Fruit fly (Drosophila melanogaster) whole organism, embryonic: ENCODE results near the gene CG4115.

Experiments
- Atf-2 ChIP-seq: fragments of 200-800 bp; sonication (Bioruptor generic); optimal IDR thresholded peaks from 2 replicates; lab custom pipeline; 2016; ENCODE audit warnings: missing biosample characterization, missing genetic modification characterization
- Bdp1 ChIP-seq: fragments of 200-800 bp; sonication (Bioruptor generic); optimal IDR thresholded peaks from 3 replicates; lab custom pipeline; 2016; ENCODE audit warnings: missing biosample characterization, missing genetic modification characterization
- Bteb2 ChIP-seq: fragments of 200-800 bp; sonication (Bioruptor generic); optimal IDR thresholded peaks from 2 replicates; lab custom pipeline; 2016; ENCODE audit warnings: missing biosample characterization, missing genetic modification characterization
- CG10321 ChIP-seq: fragments of 200-800 bp; sonication (Bioruptor generic); IDR thresholded peaks from 2 replicates; pipeline ENCODE4 v1.3.6; 2022; ENCODE audit warnings: missing biosample characterization, missing genetic modification characterization
- CG11085 ChIP-seq: fragments of 200-800 bp; sonication (Bioruptor generic); IDR thresholded peaks from 2 replicates; pipeline ENCODE4 v1.3.6; 2022; ENCODE audit warnings: missing biosample characterization, missing genetic modification characterization
- CG11504 ChIP-seq: fragments of 200-800 bp; sonication (Bioruptor generic); optimal IDR thresholded peaks from 3 replicates; lab custom pipeline; 2019; ENCODE audit warnings: missing biosample characterization, mild to moderate bottlenecking, missing genetic modification characterization, moderate library complexity
- CG12219 ChIP-seq: fragments of 200-800 bp; sonication (Bioruptor generic); optimal IDR thresholded peaks from 3 replicates; lab custom pipeline; 2018; ENCODE audit warnings: missing biosample characterization, mild to moderate bottlenecking, missing genetic modification characterization
- CG15011 ChIP-seq: fragments of 200-800 bp; sonication (Bioruptor generic); optimal IDR thresholded peaks from 3 replicates; lab custom pipeline; 2018; ENCODE audit warnings: missing biosample characterization, mild to moderate bottlenecking, missing genetic modification characterization
- CG15696 ChIP-seq: fragments of 200-800 bp; sonication (Bioruptor generic); optimal IDR thresholded peaks from 2 replicates; lab custom pipeline; 2019; ENCODE audit warnings: missing biosample characterization, mild to moderate bottlenecking, missing genetic modification characterization, moderate library complexity
- CG17328 ChIP-seq: fragments of 200-800 bp; sonication (Bioruptor generic); IDR thresholded peaks from 2 replicates; pipeline ENCODE4 v1.3.6; 2022; ENCODE audit warnings: missing biosample characterization, missing genetic modification characterization
- CG17612 ChIP-seq: fragments of 200-800 bp; sonication (Bioruptor generic); IDR thresholded peaks from 2 replicates; pipeline ENCODE4 v1.3.6; 2022; ENCODE audit warnings: missing biosample characterization, missing genetic modification characterization
- CG18599 ChIP-seq: fragments of 200-800 bp; sonication (Bioruptor generic); optimal IDR thresholded peaks from 3 replicates; lab custom pipeline; 2017; ENCODE audit warnings: missing biosample characterization, missing genetic modification characterization, mild to moderate bottlenecking, moderate library complexity, missing genetic modification reagents
- CG2129 ChIP-seq: fragments of 200-800 bp; sonication (Bioruptor generic); IDR thresholded peaks from 2 replicates; pipeline ENCODE4 v1.3.6; 2022; ENCODE audit warnings: missing biosample characterization, missing genetic modification characterization; ENCODE audit not compliant: partially characterized antibody
- CG33213 ChIP-seq: fragments of 200-800 bp; sonication (Bioruptor generic); optimal IDR thresholded peaks from 3 replicates; lab custom pipeline; 2016; ENCODE audit warnings: missing biosample characterization, missing genetic modification characterization
- CG43689 ChIP-seq: fragments of 200-800 bp; sonication (Bioruptor generic); IDR thresholded peaks from 2 replicates; pipeline ENCODE4 v1.3.6; 2022; ENCODE audit warnings: missing biosample characterization, missing genetic modification characterization
- CG6175 ChIP-seq: fragments of 200-800 bp; sonication (Bioruptor generic); IDR thresholded peaks from 3 replicates; pipeline ENCODE4 v1.3.6; 2022; ENCODE audit warnings: missing biosample characterization, missing genetic modification characterization
- CG6765 ChIP-seq: fragments of 200-800 bp; sonication (Bioruptor generic); optimal IDR thresholded peaks from 3 replicates; lab custom pipeline; 2017; ENCODE audit warnings: missing biosample characterization, mild to moderate bottlenecking, missing genetic modification characterization
- CG7928 ChIP-seq: fragments of 200-800 bp; sonication (Bioruptor generic); optimal IDR thresholded peaks from 2 replicates; lab custom pipeline; 2017; ENCODE audit warnings: missing biosample characterization, mild to moderate bottlenecking, missing genetic modification characterization
- CG8290 ChIP-seq, 3 experiments: fragments of 200-800 bp; sonication (Bioruptor generic); optimal IDR thresholded peaks; 2 replicates each; lab custom pipeline; 2016 to 2019; ENCODE audit warnings: missing biosample characterization in 3 of 3, missing genetic modification characterization in 3 of 3, mild to moderate bottlenecking in 2 of 3, moderate library complexity in 1 of 3
- CoRest ChIP-seq: fragments of 200-800 bp; sonication (Bioruptor generic); optimal IDR thresholded peaks from 3 replicates; lab custom pipeline; 2018; ENCODE audit warnings: missing biosample characterization, mild to moderate bottlenecking, missing genetic modification characterization, moderate library complexity
- D19A ChIP-seq: fragments of 200-800 bp; optimal IDR thresholded peaks from 3 replicates; lab custom pipeline; 2019; ENCODE audit warnings: missing biosample characterization, mild to moderate bottlenecking, missing genetic modification characterization, moderate library complexity
- Deaf1 ChIP-seq: fragments of 200-800 bp; optimal IDR thresholded peaks from 3 replicates; lab custom pipeline; 2019; ENCODE audit warnings: missing biosample characterization, mild to moderate bottlenecking, missing genetic modification characterization, moderate library complexity
- Dp ChIP-seq: fragments of 200-800 bp; sonication (Bioruptor generic); optimal IDR thresholded peaks from 2 replicates; lab custom pipeline; 2018; ENCODE audit warnings: missing biosample characterization, mild to moderate bottlenecking, missing genetic modification characterization, moderate library complexity
- Fer1 ChIP-seq: fragments of 200-800 bp; sonication (Bioruptor generic); optimal IDR thresholded peaks from 2 replicates; lab custom pipeline; 2017; ENCODE audit warnings: missing biosample characterization, mild to moderate bottlenecking, missing genetic modification characterization
- HLH3B ChIP-seq: fragments of 200-800 bp; sonication (Bioruptor generic); IDR thresholded peaks from 2 replicates; pipeline ENCODE4 v1.3.6; 2022; ENCODE audit warnings: missing biosample characterization, missing genetic modification characterization
- HLH54F ChIP-seq: fragments of 200-800 bp; sonication (Bioruptor generic); optimal IDR thresholded peaks from 3 replicates; lab custom pipeline; 2016; ENCODE audit warnings: missing biosample characterization, missing genetic modification characterization
- HLHmδ ChIP-seq: fragments of 200-800 bp; sonication (Bioruptor generic); optimal IDR thresholded peaks from 2 replicates; lab custom pipeline; 2018; ENCODE audit warnings: missing biosample characterization, mild to moderate bottlenecking, missing genetic modification characterization, moderate library complexity
- MESR4 ChIP-seq: fragments of 200-800 bp; sonication (Bioruptor generic); optimal IDR thresholded peaks from 2 replicates; lab custom pipeline; 2018; ENCODE audit warnings: missing biosample characterization, mild to moderate bottlenecking, missing genetic modification characterization, moderate library complexity
- NfI ChIP-seq: fragments of 200-800 bp; sonication (Bioruptor generic); optimal IDR thresholded peaks from 3 replicates; lab custom pipeline; 2018; ENCODE audit warnings: missing biosample characterization, mild to moderate bottlenecking, missing genetic modification characterization, moderate library complexity
- Optix ChIP-seq: fragments of 200-800 bp; sonication (Bioruptor generic); IDR thresholded peaks from 3 replicates; pipeline ENCODE4 v1.3.6; 2022; ENCODE audit warnings: missing biosample characterization, missing genetic modification characterization
- Ptx1 ChIP-seq: fragments of 200-800 bp; sonication (Bioruptor generic); IDR thresholded peaks from 2 replicates; pipeline ENCODE4 v1.3.6; 2022; ENCODE audit warnings: missing biosample characterization, missing genetic modification characterization
- Sox100B ChIP-seq: fragments of 200-800 bp; sonication (Bioruptor generic); optimal IDR thresholded peaks from 3 replicates; lab custom pipeline; 2018; ENCODE audit warnings: missing biosample characterization, mild to moderate bottlenecking, missing genetic modification characterization
- TFAM ChIP-seq: fragments of 200-800 bp; sonication (Bioruptor generic); optimal IDR thresholded peaks from 2 replicates; lab custom pipeline; 2017; ENCODE audit warnings: missing biosample characterization, missing genetic modification characterization, inconsistent platforms
- ab ChIP-seq: fragments of 200-800 bp; sonication (Bioruptor generic); optimal IDR thresholded peaks from 2 replicates; lab custom pipeline; 2016; ENCODE audit warnings: missing biosample characterization, missing genetic modification characterization
- bsh ChIP-seq, 2 experiments: fragments of 200-800 bp; sonication (Bioruptor generic); optimal IDR thresholded peaks; 2 replicates each; lab custom pipeline; 2017 to 2018; ENCODE audit warnings: mild to moderate bottlenecking in 2 of 2, missing biosample characterization in 2 of 2, missing genetic modification characterization in 2 of 2, moderate library complexity in 1 of 2
- crp ChIP-seq, 2 experiments: fragments of 200-800 bp; sonication (Bioruptor generic); optimal IDR thresholded peaks; 2 replicates in 1 of 2; 3 replicates in 1 of 2; lab custom pipeline; 2017; ENCODE audit warnings: missing biosample characterization in 2 of 2, missing genetic modification characterization in 2 of 2, mild to moderate bottlenecking in 1 of 2, moderate library complexity in 1 of 2
- dati ChIP-seq: fragments of 200-800 bp; sonication (Bioruptor generic); IDR thresholded peaks from 2 replicates; pipeline ENCODE4 v1.3.6; 2022; ENCODE audit warnings: missing biosample characterization, missing genetic modification characterization
- fd3F ChIP-seq: fragments of 200-800 bp; sonication (Bioruptor generic); optimal IDR thresholded peaks from 2 replicates; lab custom pipeline; 2018; ENCODE audit warnings: missing biosample characterization, mild to moderate bottlenecking, missing genetic modification characterization, moderate library complexity
- fd96Cb ChIP-seq: fragments of 200-800 bp; sonication (Bioruptor generic); optimal IDR thresholded peaks from 2 replicates; lab custom pipeline; 2018; ENCODE audit warnings: missing biosample characterization, mild to moderate bottlenecking, missing genetic modification characterization, moderate library complexity
- fu2 ChIP-seq: fragments of 200-800 bp; sonication (Bioruptor generic); optimal IDR thresholded peaks from 2 replicates; lab custom pipeline; 2016; ENCODE audit warnings: missing biosample characterization, missing genetic modification characterization
- gem ChIP-seq: fragments of 200-800 bp; sonication (Bioruptor generic); optimal IDR thresholded peaks from 2 replicates; lab custom pipeline; 2019; ENCODE audit warnings: missing biosample characterization, mild to moderate bottlenecking, missing genetic modification characterization, moderate library complexity
- jing ChIP-seq: fragments of 200-800 bp; sonication (Bioruptor generic); optimal IDR thresholded peaks from 2 replicates; lab custom pipeline; 2018; ENCODE audit warnings: missing biosample characterization, mild to moderate bottlenecking, missing genetic modification characterization
- ken ChIP-seq: fragments of 200-800 bp; sonication (Bioruptor generic); IDR thresholded peaks from 3 replicates; pipeline ENCODE4 v1.3.6; 2022; ENCODE audit warnings: missing biosample characterization, missing genetic modification characterization
- kni ChIP-seq: fragments of 200-800 bp; sonication (Bioruptor generic); optimal IDR thresholded peaks from 3 replicates; lab custom pipeline; 2017; ENCODE audit warnings: mild to moderate bottlenecking, missing biosample characterization, missing genetic modification reagents, missing genetic modification characterization
- lilli ChIP-seq: fragments of 200-800 bp; sonication (Bioruptor generic); optimal IDR thresholded peaks from 3 replicates; lab custom pipeline; 2016; ENCODE audit warnings: missing biosample characterization, missing genetic modification characterization
- nerfin-1 ChIP-seq: fragments of 200-800 bp; sonication (Bioruptor generic); optimal IDR thresholded peaks from 3 replicates; lab custom pipeline; 2019; ENCODE audit warnings: missing biosample characterization, mild to moderate bottlenecking, missing genetic modification characterization, moderate library complexity
- pfk ChIP-seq: fragments of 200-800 bp; sonication (Bioruptor generic); optimal IDR thresholded peaks from 2 replicates; lab custom pipeline; 2018; ENCODE audit warnings: missing biosample characterization, mild to moderate bottlenecking, missing genetic modification characterization, moderate library complexity
- sisA ChIP-seq: fragments of 200-800 bp; sonication (Bioruptor generic); IDR thresholded peaks from 2 replicates; pipeline ENCODE4 v1.3.6; 2022; ENCODE audit warnings: missing biosample characterization, missing genetic modification characterization
- sqz ChIP-seq: fragments of 200-800 bp; sonication (Bioruptor generic); optimal IDR thresholded peaks from 3 replicates; lab custom pipeline; 2018; ENCODE audit warnings: missing biosample characterization, mild to moderate bottlenecking, missing genetic modification characterization
- vnd ChIP-seq: fragments of 200-800 bp; sonication (Bioruptor generic); IDR thresholded peaks from 3 replicates; pipeline ENCODE4 v1.3.6; 2022; ENCODE audit warnings: missing biosample characterization, missing genetic modification characterization; ENCODE audit not compliant: partially characterized antibody

Gene CG4115

DNA sequence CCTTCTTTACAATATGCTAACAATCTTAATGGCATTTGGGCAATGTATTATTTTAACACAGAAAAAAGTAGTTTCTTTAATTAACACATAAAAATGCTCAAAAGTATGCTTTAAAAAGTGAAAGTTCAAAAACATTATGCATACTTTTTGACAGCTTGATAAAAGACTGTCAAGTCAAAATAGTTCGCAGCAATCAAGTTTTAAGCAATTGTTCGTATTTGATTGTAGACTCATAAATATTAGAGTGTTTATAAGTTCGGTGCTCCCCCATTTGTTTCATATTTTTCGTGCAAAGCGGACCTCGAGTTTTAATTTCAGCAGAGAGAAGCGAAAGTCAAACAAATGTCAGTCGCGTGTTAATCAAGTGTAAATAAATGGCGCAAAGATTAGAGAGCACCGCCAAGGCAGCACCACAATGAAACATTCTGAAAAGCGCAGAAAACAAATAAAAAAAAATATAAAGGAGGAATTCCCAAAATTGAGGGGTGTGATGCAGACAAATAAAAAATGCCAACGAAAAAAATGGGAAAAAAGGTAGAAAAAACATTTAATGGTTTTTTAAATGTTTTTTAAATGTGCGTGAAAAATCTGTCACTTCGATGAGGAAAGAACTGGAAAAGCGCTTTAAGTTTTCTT lies 14.8 kb upstream of the CG4115 start:
- no peak for TF ChIP-seq CG15011 (GFP tag; lab: Kevin White, UChicago)
- no peak for TF ChIP-seq HLH54F
- no peak for TF ChIP-seq Ptx1 (GFP tag; lab: Robert Waterston, UW)
- TF ChIP-seq CG33213 (GFP tag; lab: Kevin White, UChicago) = no peak
- no peak for TF ChIP-seq HLH3B
- no peak for TF ChIP-seq CG12219 (GFP tag; lab: Kevin White, UChicago)
- TF ChIP-seq jing (GFP tag; lab: Kevin White, UChicago) = no peak
- peak; percentile 17 for TF ChIP-seq gem
- TF ChIP-seq vnd (GFP tag; lab: Robert Waterston, UW) = no peak
- no peak for TF ChIP-seq CG15696
- peak; percentile 68 for TF ChIP-seq D19A
- peak; percentile 89 for TF ChIP-seq CG17612 (GFP tag; lab: Robert Waterston, UW)
- no peak for TF ChIP-seq MESR4
- TF ChIP-seq Atf-2 (GFP tag; lab: Kevin White, UChicago) = no peak
- TF ChIP-seq sqz (GFP tag; lab: Kevin White, UChicago) = peak; percentile 12
- no peak for TF ChIP-seq fu2
- TF ChIP-seq sisA (GFP tag; lab: Robert Waterston, UW) = no peak
- no peak for TF ChIP-seq Bdp1 (GFP tag; lab: Kevin White, UChicago)
- TF ChIP-seq dati (GFP tag; lab: Robert Waterston, UW) = no peak
- TF ChIP-seq CG8290 (GFP tag; optimal IDR thresholded peaks at IDR 0.05; lab: Kevin White, UChicago) = peak; percentile 94
- peak in 1 of 2 experiments; percentile 81 for TF ChIP-seq CG8290 (tag; optimal IDR thresholded peaks at IDR 0.05; lab: Kevin White, UChicago)
- no peak for TF ChIP-seq Deaf1

DNA sequence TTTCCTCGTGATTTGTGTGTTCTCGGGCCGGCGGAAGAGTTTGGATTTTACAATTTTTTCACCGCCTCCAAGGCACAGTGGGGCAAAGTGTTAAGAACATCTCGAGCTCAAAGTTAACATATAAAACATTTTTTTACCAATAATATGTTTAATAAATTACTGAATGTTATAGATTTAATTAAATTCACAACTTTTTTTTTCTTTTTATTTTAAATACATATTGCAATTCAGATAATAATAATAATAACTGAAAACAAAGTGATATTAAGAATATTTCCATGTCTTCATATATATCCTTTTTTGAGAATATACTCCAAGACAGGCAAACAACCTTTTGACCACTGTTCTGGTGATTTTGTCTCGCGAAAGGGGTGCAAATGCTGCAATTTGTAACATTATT lies 13.8 kb upstream of the CG4115 start:
- TF ChIP-seq Optix (GFP tag; lab: Robert Waterston, UW) = no peak
- TF ChIP-seq CG6765 (GFP tag; lab: Kevin White, UChicago) = no peak
- TF ChIP-seq CG10321 (GFP tag; lab: Robert Waterston, UW) = no peak
- TF ChIP-seq Dp (GFP tag; lab: Kevin White, UChicago) = no peak
- no peak for TF ChIP-seq CG18599 (GFP tag; lab: Kevin White, UChicago)
- no peak for TF ChIP-seq kni (GFP tag; lab: Kevin White, UChicago)
- no peak for TF ChIP-seq CG7928
- TF ChIP-seq CG11504 (tag; lab: Kevin White, UChicago) = peak; percentile 58
- TF ChIP-seq Fer1 = no peak
- peak; percentile 21 for TF ChIP-seq CoRest (tag; lab: Kevin White, UChicago)
- no peak for TF ChIP-seq CG2129 (GFP tag; lab: Robert Waterston, UW)
- no peak for TF ChIP-seq lilli (GFP tag; lab: Kevin White, UChicago)
- peak; percentile 23 for TF ChIP-seq fd96Cb (tag; lab: Kevin White, UChicago)
- no peak for TF ChIP-seq HLHmδ (GFP tag; lab: Kevin White, UChicago)
- no peak for TF ChIP-seq CG6175
- no peak for TF ChIP-seq fd3F (GFP tag; lab: Kevin White, UChicago)
- no peak for TF ChIP-seq CG17328 (GFP tag; lab: Robert Waterston, UW)
- TF ChIP-seq Sox100B (GFP tag; lab: Kevin White, UChicago) = no peak
- no peak for TF ChIP-seq NfI (GFP tag; lab: Kevin White, UChicago)
- no peak for TF ChIP-seq nerfin-1
- TF ChIP-seq Bteb2 (GFP tag; lab: Kevin White, UChicago) = no peak
- no peak for TF ChIP-seq crp (GFP tag; optimal IDR thresholded peaks at IDR 0.05; lab: Kevin White, UChicago)
- no peak for TF ChIP-seq ab (GFP tag; lab: Kevin White, UChicago)
- TF ChIP-seq CG11085 (GFP tag; lab: Robert Waterston, UW) = no peak
- peak in 1 of 2 experiments; percentile 31 for TF ChIP-seq bsh (GFP tag; optimal IDR thresholded peaks at IDR 0.05; lab: Kevin White, UChicago)
- TF ChIP-seq ken (GFP tag; lab: Robert Waterston, UW) = no peak
- no peak for TF ChIP-seq TFAM
- no peak for TF ChIP-seq CG43689 (GFP tag; lab: Robert Waterston, UW)
- no peak for TF ChIP-seq pfk (GFP tag; lab: Kevin White, UChicago)
